Worm (Caenorhabditis elegans) whole organism, young adult: Measurements from ENCODE around the gene T10B5.10.

Source experiments
- B0019.2 ChIP-seq: fragments of 200-800 bp; sonication (Bioruptor generic); conservative IDR thresholded peaks from 2 replicates; pipeline ENCODE4 v1.3.6; 2022; ENCODE audit warnings: missing genetic modification reagents, missing genetic modification characterization, missing compliant biosample characterization
- B0035.1 ChIP-seq: sonication (generic microtip); optimal IDR thresholded peaks from 2 replicates; lab custom pipeline; 2016; ENCODE audit warnings: missing genetic modification characterization, mild to moderate bottlenecking, missing compliant biosample characterization, missing genotype, missing genetic modification reagents
- C06A6.2 ChIP-seq: fragments of 200-800 bp; sonication (Bioruptor generic); conservative IDR thresholded peaks from 2 replicates; pipeline ENCODE4 v1.3.6; 2022; ENCODE audit warnings: missing genetic modification characterization, missing compliant biosample characterization
- F37B4.10 ChIP-seq: fragments of 200-800 bp; sonication (Bioruptor generic); IDR thresholded peaks from 2 replicates; pipeline ENCODE4 v1.3.6; 2022; ENCODE audit warnings: missing genetic modification characterization, missing compliant biosample characterization
- F49E8.2 ChIP-seq: sonication (generic microtip); optimal IDR thresholded peaks from 3 replicates; lab custom pipeline; 2017; ENCODE audit warnings: missing genetic modification characterization, mild to moderate bottlenecking, missing compliant biosample characterization, antibody characterized with exemption, moderate library complexity; ENCODE audit not compliant: insufficient read depth
- F52B5.7 ChIP-seq: sonication (generic microtip); optimal IDR thresholded peaks from 2 replicates; lab custom pipeline; 2016; ENCODE audit warnings: mild to moderate bottlenecking, missing genetic modification characterization, missing compliant biosample characterization
- K12H6.12 ChIP-seq: fragments of 200-800 bp; sonication (Bioruptor generic); optimal IDR thresholded peaks from 2 replicates; lab custom pipeline; 2018; ENCODE audit warnings: mild to moderate bottlenecking, missing genetic modification characterization, missing compliant biosample characterization
- T26A5.8 ChIP-seq: sonication (generic microtip); optimal IDR thresholded peaks from 2 replicates; lab custom pipeline; 2016; ENCODE audit warnings: missing genetic modification characterization, missing compliant biosample characterization
- Y53G8AR.9 ChIP-seq: fragments of 200-800 bp; sonication (Bioruptor generic); conservative IDR thresholded peaks from 2 replicates; pipeline ENCODE4 v1.3.6; 2022; ENCODE audit warnings: missing genetic modification reagents, missing genetic modification characterization, missing compliant biosample characterization
- ZK185.1 ChIP-seq: sonication (generic microtip); optimal IDR thresholded peaks from 2 replicates; lab custom pipeline; 2016; ENCODE audit warnings: mild to moderate bottlenecking, missing genetic modification characterization, missing compliant biosample characterization; ENCODE audit not compliant: poor library complexity, severe bottlenecking
- athp-1 ChIP-seq: sonication (generic microtip); optimal IDR thresholded peaks from 2 replicates; lab custom pipeline; 2017; ENCODE audit warnings: mild to moderate bottlenecking, missing genetic modification characterization, missing compliant biosample characterization
- attf-5 ChIP-seq: fragments of 200-800 bp; sonication (Bioruptor generic); optimal IDR thresholded peaks from 2 replicates; lab custom pipeline; 2018; ENCODE audit warnings: mild to moderate bottlenecking, missing genetic modification characterization, missing compliant biosample characterization
- attf-6 ChIP-seq: fragments of 200-800 bp; sonication (Bioruptor generic); IDR thresholded peaks from 2 replicates; pipeline ENCODE4 v1.3.6; 2022; ENCODE audit warnings: missing genetic modification reagents, missing genetic modification characterization, missing compliant biosample characterization
- cebp-1 ChIP-seq, 2 experiments: fragments of 200-800 bp in 1 of 2; sonication (Bioruptor generic) in 1 of 2; sonication (generic microtip) in 1 of 2; IDR thresholded peaks in 1 of 2; optimal IDR thresholded peaks in 1 of 2; 2 replicates each; pipeline versions ENCODE4 v1.3.6 to Lab custom; 2017 to 2022; ENCODE audit warnings: missing compliant biosample characterization in 2 of 2, missing genetic modification characterization in 2 of 2, mild to moderate bottlenecking in 1 of 2, missing genetic modification reagents in 1 of 2, moderate library complexity in 1 of 2
- ceh-91 ChIP-seq: fragments of 200-800 bp; sonication (Bioruptor generic); IDR thresholded peaks from 2 replicates; pipeline ENCODE4 v1.3.6; 2022; ENCODE audit warnings: missing genetic modification reagents, missing genetic modification characterization, missing compliant biosample characterization
- chd-7 ChIP-seq: sonication (generic microtip); optimal IDR thresholded peaks from 2 replicates; lab custom pipeline; 2016; ENCODE audit warnings: mild to moderate bottlenecking, missing genetic modification characterization, moderate library complexity, missing compliant biosample characterization
- die-1 ChIP-seq: sonication (generic microtip); optimal IDR thresholded peaks from 2 replicates; lab custom pipeline; 2016; ENCODE audit warnings: missing genotype, mild to moderate bottlenecking, missing genetic modification characterization, missing compliant biosample characterization
- dox-1 ChIP-seq: fragments of 200-800 bp; sonication (Bioruptor generic); IDR thresholded peaks from 2 replicates; pipeline ENCODE4 v1.3.6; 2022; ENCODE audit warnings: missing genetic modification reagents, missing genetic modification characterization, missing compliant biosample characterization
- dpff-1 ChIP-seq: sonication (generic microtip); optimal IDR thresholded peaks from 2 replicates; lab custom pipeline; 2017; ENCODE audit warnings: mild to moderate bottlenecking, missing genetic modification characterization, missing compliant biosample characterization
- efl-1 ChIP-seq: fragments of 150-350 bp; optimal IDR thresholded peaks from 2 replicates; lab custom pipeline; 2014; ENCODE audit warnings: missing biosample characterization, missing genetic modification reagents, missing genetic modification characterization
- egl-18 ChIP-seq: fragments of 200-800 bp; sonication (Bioruptor generic); IDR thresholded peaks from 2 replicates; pipeline ENCODE4 v1.3.6; 2022; ENCODE audit warnings: missing genetic modification reagents, missing genetic modification characterization, missing compliant biosample characterization
- egl-44 ChIP-seq: fragments of 200-800 bp; sonication (Bioruptor generic); IDR thresholded peaks from 2 replicates; pipeline ENCODE4 v1.3.6; 2022; ENCODE audit warnings: missing genetic modification reagents, missing genetic modification characterization, missing compliant biosample characterization
- ekl-4 ChIP-seq: fragments of 200-800 bp; sonication (Bioruptor generic); IDR thresholded peaks from 2 replicates; pipeline ENCODE4 v1.3.6; 2022; ENCODE audit warnings: missing genetic modification reagents, missing genetic modification characterization, missing compliant biosample characterization
- gei-17 ChIP-seq: fragments of 200-800 bp; sonication (Bioruptor generic); optimal IDR thresholded peaks from 2 replicates; lab custom pipeline; 2018; ENCODE audit warnings: mild to moderate bottlenecking, missing genetic modification characterization, missing compliant biosample characterization
- him-1 ChIP-seq: sonication (generic microtip); optimal IDR thresholded peaks from 2 replicates; lab custom pipeline; 2016; ENCODE audit warnings: missing genotype, missing genetic modification reagents, missing genetic modification characterization, missing compliant biosample characterization
- hlh-12 ChIP-seq: sonication (generic microtip); optimal IDR thresholded peaks from 2 replicates; lab custom pipeline; 2016; ENCODE audit warnings: missing genetic modification characterization, missing compliant biosample characterization
- hmg-20 ChIP-seq: fragments of 200-800 bp; sonication (Bioruptor generic); IDR thresholded peaks from 2 replicates; pipeline ENCODE4 v1.3.6; 2022; ENCODE audit warnings: missing genetic modification reagents, missing genetic modification characterization, missing compliant biosample characterization
- lin-40 ChIP-seq: sonication (generic microtip); optimal IDR thresholded peaks from 2 replicates; lab custom pipeline; 2016; ENCODE audit warnings: missing genetic modification characterization, mild to moderate bottlenecking, missing compliant biosample characterization, missing genotype, missing genetic modification reagents
- lin-54 ChIP-seq: fragments of 200-800 bp; sonication (Bioruptor generic); optimal IDR thresholded peaks from 2 replicates; lab custom pipeline; 2018; ENCODE audit warnings: mild to moderate bottlenecking, missing genetic modification characterization, missing compliant biosample characterization
- lir-1 ChIP-seq: fragments of 200-800 bp; sonication (Bioruptor generic); conservative IDR thresholded peaks from 2 replicates; pipeline ENCODE4 v1.3.6; 2022; ENCODE audit warnings: missing genetic modification reagents, missing genetic modification characterization, missing compliant biosample characterization
- lsy-27 ChIP-seq: sonication (generic microtip); optimal IDR thresholded peaks from 2 replicates; lab custom pipeline; 2017; ENCODE audit warnings: missing genetic modification characterization, mild to moderate bottlenecking, missing compliant biosample characterization, antibody characterized with exemption, missing genotype, borderline replicate concordance; ENCODE audit not compliant: insufficient read depth
- madf-6 ChIP-seq: fragments of 200-800 bp; sonication (Bioruptor generic); IDR thresholded peaks from 2 replicates; pipeline ENCODE4 v1.3.6; 2022; ENCODE audit warnings: missing genetic modification reagents, missing genetic modification characterization, missing compliant biosample characterization
- mcd-1 ChIP-seq: fragments of 200-800 bp; sonication (Bioruptor generic); IDR thresholded peaks from 2 replicates; pipeline ENCODE4 v1.3.6; 2022; ENCODE audit warnings: missing genetic modification reagents, missing genetic modification characterization, missing compliant biosample characterization
- mes-4 ChIP-seq: sonication (generic microtip); optimal IDR thresholded peaks from 2 replicates; lab custom pipeline; 2016; ENCODE audit warnings: missing genotype, missing genetic modification characterization, missing compliant biosample characterization
- nhr-179 ChIP-seq: sonication (generic microtip); optimal IDR thresholded peaks from 2 replicates; lab custom pipeline; 2016; ENCODE audit warnings: mild to moderate bottlenecking, missing genetic modification characterization, missing compliant biosample characterization
- pbrm-1 ChIP-seq: fragments of 200-800 bp; sonication (Bioruptor generic); IDR thresholded peaks from 2 replicates; pipeline ENCODE4 v1.3.6; 2022; ENCODE audit warnings: missing genetic modification reagents, missing genetic modification characterization, missing compliant biosample characterization
- pha-4 ChIP-seq: fragments of 150-350 bp; sonication (generic microtip); optimal IDR thresholded peaks from 2 replicates; lab custom pipeline; 2014; ENCODE audit warnings: missing biosample characterization, missing genetic modification reagents, missing genetic modification characterization
- rec-8 ChIP-seq, 2 experiments: sonication (generic microtip); optimal IDR thresholded peaks; 2 replicates each; lab custom pipeline; 2016; ENCODE audit warnings: mild to moderate bottlenecking in 2 of 2, missing genetic modification characterization in 2 of 2, missing genetic modification reagents in 2 of 2, missing genotype in 2 of 2, missing biosample characterization in 1 of 2, missing compliant biosample characterization in 1 of 2, moderate library complexity in 1 of 2
- repo-1 ChIP-seq: sonication (generic microtip); optimal IDR thresholded peaks from 2 replicates; lab custom pipeline; 2017; ENCODE audit warnings: mild to moderate bottlenecking, missing genetic modification characterization, missing compliant biosample characterization
- snpc-4 ChIP-seq, 5 experiments: fragments of 150-350 bp in 1 of 5; sonication (generic microtip) in 4 of 5; optimal IDR thresholded peaks; 2 replicates each; lab custom pipeline; 2014 to 2018; ENCODE audit warnings: missing genetic modification characterization in 5 of 5, missing biosample characterization in 3 of 5, antibody characterized with exemption in 2 of 5, mild to moderate bottlenecking in 2 of 5, missing compliant biosample characterization in 2 of 5, missing genotype in 2 of 5, moderate library complexity in 2 of 5, missing genetic modification reagents in 1 of 5
- zfh-2 ChIP-seq: fragments of 200-800 bp; sonication (Bioruptor generic); conservative IDR thresholded peaks from 2 replicates; pipeline ENCODE4 v1.3.6; 2022; ENCODE audit warnings: missing genetic modification reagents, missing genetic modification characterization, missing compliant biosample characterization
- ztf-18 ChIP-seq: sonication (generic microtip); optimal IDR thresholded peaks from 2 replicates; lab custom pipeline; 2016; ENCODE audit warnings: missing genotype, mild to moderate bottlenecking, missing genetic modification characterization, missing compliant biosample characterization
- ztf-25 ChIP-seq: fragments of 200-800 bp; sonication (Bioruptor generic); IDR thresholded peaks from 2 replicates; pipeline ENCODE4 v1.3.6; 2022; ENCODE audit warnings: missing genetic modification reagents, missing genetic modification characterization, missing compliant biosample characterization
- ztf-28 ChIP-seq: fragments of 200-800 bp; sonication (Bioruptor generic); IDR thresholded peaks from 2 replicates; pipeline ENCODE4 v1.3.6; 2022; ENCODE audit warnings: missing genetic modification reagents, missing genetic modification characterization, missing compliant biosample characterization
- ztf-6 ChIP-seq: fragments of 200-800 bp; sonication (Bioruptor generic); IDR thresholded peaks from 2 replicates; pipeline ENCODE4 v1.3.6; 2022; ENCODE audit warnings: missing genetic modification reagents, missing genetic modification characterization, missing compliant biosample characterization

T10B5.10 gene

ce11 chrV:1871768-1872296 lies 15.8 kb upstream of the T10B5.10 start, which contains the start of the genes T10B5.4 and cct-7 (continued):
- TF ChIP-seq T26A5.8 = no peak
- TF ChIP-seq lin-40 (tag; lab: Kevin White, UChicago) = peak; percentile 75
- peak; percentile 68; the same call in 1 of the 2 replicates for TF ChIP-seq egl-44
- peak; percentile 98 for TF ChIP-seq attf-5
- TF ChIP-seq B0035.1 (tag; lab: Kevin White, UChicago) = peak; percentile 55
- no peak for TF ChIP-seq nhr-179
- peak; percentile 10 for TF ChIP-seq pha-4 (tag; lab: Kevin White, UChicago)
- no peak; the same call in 1 of the 2 replicates for TF ChIP-seq attf-6 (GFP tag; lab: Robert Waterston, UW)
- 0 out of 2 replicates have a peak, but pooled peaks have one; percentile 23 for TF ChIP-seq hmg-20
- peak; percentile 13 for TF ChIP-seq repo-1
- TF ChIP-seq mcd-1 = peak; percentile 97
- TF ChIP-seq lsy-27 (tag; lab: Kevin White, UChicago) = peak; percentile 13
- peak; percentile 90 for TF ChIP-seq ztf-25 (GFP tag; lab: Robert Waterston, UW)
- TF ChIP-seq hlh-12 (tag; lab: Kevin White, UChicago) = no peak
- no peak for TF ChIP-seq him-1 (tag; lab: Kevin White, UChicago)
- TF ChIP-seq ztf-6 = 0 out of 2 replicates have a peak, but pooled peaks have one; percentile 33
- peak; percentile 73; the same call in 1 of the 2 replicates for TF ChIP-seq ztf-28 (GFP tag; lab: Robert Waterston, UW)
- 0 out of 2 replicates have a peak, but pooled peaks have one; percentile 80 for TF ChIP-seq F37B4.10 (GFP tag; lab: Robert Waterston, UW)
- no peak for TF ChIP-seq mes-4 (tag; lab: Kevin White, UChicago)
- TF ChIP-seq madf-6 (GFP tag; lab: Robert Waterston, UW) = peak; percentile 59
- TF ChIP-seq dox-1 (GFP tag; lab: Robert Waterston, UW) = peak; percentile 96
- TF ChIP-seq ceh-91 (GFP tag; lab: Robert Waterston, UW) = peak; percentile 68
- peak; percentile 59 for TF ChIP-seq snpc-4 (GFP tag; optimal IDR thresholded peaks at IDR 0.05; lab: Kevin White, UChicago)
- peak; percentile 60 to 75 (median 65) for TF ChIP-seq snpc-4 (tag; optimal IDR thresholded peaks at IDR 0.05; lab: Kevin White, UChicago)
- TF ChIP-seq C06A6.2 = no peak; the same call in 1 of the 2 replicates
- no peak for TF ChIP-seq F52B5.7
- peak; percentile 92 for TF ChIP-seq K12H6.12 (tag; lab: Kevin White, UChicago)
- TF ChIP-seq rec-8 (tag; optimal IDR thresholded peaks at IDR 0.05; lab: Kevin White, UChicago) = no peak
- peak; percentile 73; the same call in 1 of the 2 replicates for TF ChIP-seq Y53G8AR.9 (GFP tag; lab: Robert Waterston, UW)
- no peak for TF ChIP-seq egl-18 (GFP tag; lab: Robert Waterston, UW)
- peak; percentile 43 for TF ChIP-seq ZK185.1
- no peak for TF ChIP-seq gei-17
- peak; percentile 63 for TF ChIP-seq chd-7 (tag; lab: Kevin White, UChicago)
- peak; percentile 93 for TF ChIP-seq zfh-2 (GFP tag; lab: Robert Waterston, UW)
- peak; percentile 79 for TF ChIP-seq ekl-4 (GFP tag; lab: Robert Waterston, UW)
- TF ChIP-seq lin-54 (GFP tag; lab: Kevin White, UChicago) = peak; percentile 79
- 0 out of 2 replicates have a peak, but pooled peaks have one; percentile 25 for TF ChIP-seq lir-1 (GFP tag; lab: Robert Waterston, UW)
- TF ChIP-seq F49E8.2 (tag; lab: Kevin White, UChicago) = peak; percentile 73
- TF ChIP-seq ztf-18 (tag; lab: Kevin White, UChicago) = peak; percentile 90
- TF ChIP-seq dpff-1 (tag; lab: Kevin White, UChicago) = no peak
- peak; percentile 79 for TF ChIP-seq pbrm-1
- TF ChIP-seq cebp-1 (GFP tag; IDR thresholded peaks at IDR 0.05; lab: Robert Waterston, UW) = 0 out of 2 replicates have a peak, but pooled peaks have one; percentile 40
- peak; percentile 78 for TF ChIP-seq cebp-1 (tag; optimal IDR thresholded peaks at IDR 0.05; lab: Kevin White, UChicago)
- TF ChIP-seq athp-1 (tag; lab: Kevin White, UChicago) = peak; percentile 90
- peak; percentile 75 for TF ChIP-seq B0019.2 (GFP tag; lab: Robert Waterston, UW)
- peak; percentile 53 for TF ChIP-seq efl-1 (GFP tag; lab: Kevin White, UChicago)
- peak; percentile 34 for TF ChIP-seq die-1 (tag; lab: Kevin White, UChicago)
